Worm (Caenorhabditis elegans) whole organism, L4/young adult: ENCODE results near the gene K01G5.10.

Source experiments
- dao-5 ChIP-seq: sonication (generic microtip); optimal IDR thresholded peaks from 2 replicates; lab custom pipeline; 2016; ENCODE audit warnings: missing genotype, missing genetic modification characterization, moderate library complexity, missing compliant biosample characterization
- him-1 ChIP-seq: sonication (generic microtip); optimal IDR thresholded peaks from 2 replicates; lab custom pipeline; 2016; ENCODE audit warnings: missing genotype, missing genetic modification reagents, missing genetic modification characterization, missing compliant biosample characterization

ce11 chrIII:10742382-10742860 lies 15.9 kb downstream of the K01G5.10 start, which contains the start of the genes tbb-1 and rib-2:
- TF ChIP-seq him-1 (tag; lab: Kevin White, UChicago) (no peak), dao-5 (tag; lab: Kevin White, UChicago) (no peak)
